Fruit fly (Drosophila melanogaster) whole organism, embryonic: ENCODE measurements around the gene CG5435.

Experiments
- CG10565 ChIP-seq: fragments of 200-800 bp; sonication (Bioruptor generic); optimal IDR thresholded peaks from 3 replicates; lab custom pipeline; 2016; ENCODE audit warnings: missing biosample characterization, mild to moderate bottlenecking, missing genetic modification characterization
- CG11695 ChIP-seq: fragments of 200-800 bp; sonication (Bioruptor generic); IDR thresholded peaks from 3 replicates; pipeline ENCODE4 v1.3.6; 2022; ENCODE audit warnings: missing biosample characterization, missing genetic modification characterization
- CG12071 ChIP-seq: fragments of 200-800 bp; sonication (Bioruptor generic); optimal IDR thresholded peaks from 3 replicates; lab custom pipeline; 2018; ENCODE audit warnings: missing biosample characterization, mild to moderate bottlenecking, missing genetic modification characterization
- CG12299 ChIP-seq: fragments of 200-800 bp; sonication (Bioruptor generic); optimal IDR thresholded peaks from 2 replicates; lab custom pipeline; 2018; ENCODE audit warnings: missing biosample characterization, mild to moderate bottlenecking, missing genetic modification characterization
- CG15011 ChIP-seq: fragments of 200-800 bp; sonication (Bioruptor generic); optimal IDR thresholded peaks from 3 replicates; lab custom pipeline; 2018; ENCODE audit warnings: missing biosample characterization, mild to moderate bottlenecking, missing genetic modification characterization
- CG16815 ChIP-seq: fragments of 200-800 bp; sonication (Bioruptor generic); optimal IDR thresholded peaks from 3 replicates; lab custom pipeline; 2017; ENCODE audit warnings: missing biosample characterization, mild to moderate bottlenecking, missing genetic modification characterization
- CG17359 ChIP-seq: fragments of 200-800 bp; sonication (Bioruptor generic); optimal IDR thresholded peaks from 3 replicates; lab custom pipeline; 2018; ENCODE audit warnings: missing biosample characterization, mild to moderate bottlenecking, missing genetic modification characterization, moderate library complexity
- CG17802 ChIP-seq: fragments of 200-800 bp; sonication (Bioruptor generic); optimal IDR thresholded peaks from 2 replicates; lab custom pipeline; 2018; ENCODE audit warnings: missing biosample characterization, mild to moderate bottlenecking, missing genetic modification characterization, moderate library complexity
- CG17829 ChIP-seq: fragments of 200-800 bp; optimal IDR thresholded peaks from 2 replicates; lab custom pipeline; 2019; ENCODE audit warnings: missing biosample characterization, mild to moderate bottlenecking, missing genetic modification characterization, moderate library complexity
- CG30020 ChIP-seq: fragments of 200-800 bp; optimal IDR thresholded peaks from 2 replicates; lab custom pipeline; 2019; ENCODE audit warnings: missing biosample characterization, mild to moderate bottlenecking, missing genetic modification characterization, moderate library complexity
- CG30403 ChIP-seq: fragments of 200-800 bp; sonication (Bioruptor generic); optimal IDR thresholded peaks from 3 replicates; lab custom pipeline; 2016; ENCODE audit warnings: missing biosample characterization, missing genetic modification characterization
- CG32772 ChIP-seq: fragments of 200-800 bp; sonication (Bioruptor generic); IDR thresholded peaks from 2 replicates; pipeline ENCODE4 v1.3.6; 2022; ENCODE audit warnings: missing biosample characterization, missing genetic modification characterization
- CG3407 ChIP-seq: fragments of 200-800 bp; sonication (Bioruptor generic); optimal IDR thresholded peaks from 2 replicates; lab custom pipeline; 2018; ENCODE audit warnings: missing biosample characterization, mild to moderate bottlenecking, missing genetic modification characterization
- CG3726 ChIP-seq: fragments of 200-800 bp; sonication (Bioruptor generic); IDR thresholded peaks from 3 replicates; pipeline ENCODE4, ENCODE4 v1.3.6; 2022; ENCODE audit warnings: missing biosample characterization, missing genetic modification characterization
- CG4424 ChIP-seq: fragments of 200-800 bp; sonication (Bioruptor generic); optimal IDR thresholded peaks from 3 replicates; lab custom pipeline; 2016; ENCODE audit warnings: missing biosample characterization, missing genetic modification characterization
- CG4854 ChIP-seq: fragments of 200-800 bp; sonication (Bioruptor generic); optimal IDR thresholded peaks from 2 replicates; lab custom pipeline; 2016; ENCODE audit warnings: missing biosample characterization, missing genetic modification characterization, inconsistent platforms
- CG7556 ChIP-seq: fragments of 200-800 bp; sonication (Bioruptor generic); optimal IDR thresholded peaks from 2 replicates; lab custom pipeline; 2017; ENCODE audit warnings: missing biosample characterization, mild to moderate bottlenecking, missing genetic modification characterization
- CG7928 ChIP-seq: fragments of 200-800 bp; sonication (Bioruptor generic); optimal IDR thresholded peaks from 2 replicates; lab custom pipeline; 2017; ENCODE audit warnings: missing biosample characterization, mild to moderate bottlenecking, missing genetic modification characterization
- E2f2 ChIP-seq: fragments of 200-800 bp; sonication (Bioruptor generic); IDR thresholded peaks from 2 replicates; pipeline ENCODE4 v1.3.6; 2022; ENCODE audit warnings: missing biosample characterization, missing genetic modification characterization
- Elba2 ChIP-seq: fragments of 200-800 bp; sonication (Bioruptor generic); optimal IDR thresholded peaks from 3 replicates; lab custom pipeline; 2016; ENCODE audit warnings: missing biosample characterization, missing genetic modification characterization
- Hmx ChIP-seq: fragments of 200-800 bp; sonication (Bioruptor generic); optimal IDR thresholded peaks from 2 replicates; lab custom pipeline; 2016; ENCODE audit warnings: missing biosample characterization, missing genetic modification characterization
- Hr3 ChIP-seq: fragments of 200-800 bp; sonication (Bioruptor generic); optimal IDR thresholded peaks from 3 replicates; lab custom pipeline; 2016; ENCODE audit warnings: missing biosample characterization, missing genetic modification characterization
- Hr39 ChIP-seq: fragments of >200 bp; optimal IDR thresholded peaks from 2 replicates; lab custom pipeline; 2017
- Kr ChIP-seq: fragments of 200-800 bp; sonication (Bioruptor generic); optimal IDR thresholded peaks from 2 replicates; lab custom pipeline; 2017; ENCODE audit warnings: missing biosample characterization, mild to moderate bottlenecking, missing genetic modification characterization
- Lhr ChIP-seq: fragments of 200-800 bp; sonication (Bioruptor generic); optimal IDR thresholded peaks from 3 replicates; lab custom pipeline; 2017; ENCODE audit warnings: mild to moderate bottlenecking, missing biosample characterization, missing genetic modification reagents, missing genetic modification characterization
- MESR4 ChIP-seq: fragments of 200-800 bp; sonication (Bioruptor generic); optimal IDR thresholded peaks from 2 replicates; lab custom pipeline; 2018; ENCODE audit warnings: missing biosample characterization, mild to moderate bottlenecking, missing genetic modification characterization, moderate library complexity
- NFAT ChIP-seq: fragments of 200-800 bp; sonication (Bioruptor generic); IDR thresholded peaks from 2 replicates; pipeline ENCODE4 v1.3.6; 2022; ENCODE audit warnings: missing biosample characterization, missing genetic modification characterization
- NK7.1 ChIP-seq: fragments of 200-800 bp; sonication (Bioruptor generic); optimal IDR thresholded peaks from 3 replicates; lab custom pipeline; 2016; ENCODE audit warnings: missing biosample characterization, missing genetic modification characterization
- Nf-YB ChIP-seq: fragments of 200-800 bp; sonication (Bioruptor generic); optimal IDR thresholded peaks from 3 replicates; lab custom pipeline; 2019; ENCODE audit warnings: missing biosample characterization, mild to moderate bottlenecking, missing genetic modification characterization, moderate library complexity
- PHDP ChIP-seq: fragments of 200-800 bp; sonication (Bioruptor generic); optimal IDR thresholded peaks from 3 replicates; lab custom pipeline; 2018; ENCODE audit warnings: missing biosample characterization, mild to moderate bottlenecking, missing genetic modification characterization, moderate library complexity
- Sox100B ChIP-seq: fragments of 200-800 bp; sonication (Bioruptor generic); optimal IDR thresholded peaks from 3 replicates; lab custom pipeline; 2018; ENCODE audit warnings: missing biosample characterization, mild to moderate bottlenecking, missing genetic modification characterization
- Sry-δ ChIP-seq: fragments of 200-800 bp; sonication (Bioruptor generic); optimal IDR thresholded peaks from 2 replicates; lab custom pipeline; 2016; ENCODE audit warnings: missing biosample characterization, missing genetic modification characterization
- Ssrp ChIP-seq: fragments of 200-800 bp; sonication (Bioruptor generic); optimal IDR thresholded peaks from 2 replicates; lab custom pipeline; 2018; ENCODE audit warnings: missing biosample characterization, mild to moderate bottlenecking, missing genetic modification characterization, moderate library complexity
- Vsx1 ChIP-seq: fragments of 200-800 bp; sonication (Bioruptor generic); optimal IDR thresholded peaks from 2 replicates; lab custom pipeline; 2017; ENCODE audit warnings: missing biosample characterization, mild to moderate bottlenecking, missing genetic modification characterization, missing genetic modification reagents
- Xbp1 ChIP-seq: fragments of 200-800 bp; sonication (Bioruptor generic); optimal IDR thresholded peaks from 3 replicates; lab custom pipeline; 2016; ENCODE audit warnings: missing biosample characterization, mild to moderate bottlenecking, missing genetic modification characterization
- abd-A ChIP-seq: fragments of 200-800 bp; sonication (Bioruptor generic); optimal IDR thresholded peaks from 3 replicates; lab custom pipeline; 2019; ENCODE audit warnings: missing biosample characterization, mild to moderate bottlenecking, missing genetic modification characterization, moderate library complexity
- ci ChIP-seq: fragments of 200-800 bp; sonication (Bioruptor generic); IDR thresholded peaks from 3 replicates; pipeline ENCODE4 v1.3.6; 2022; ENCODE audit warnings: missing biosample characterization, missing genetic modification characterization
- dimm ChIP-seq: fragments of 200-800 bp; sonication (Bioruptor generic); IDR thresholded peaks from 2 replicates; pipeline ENCODE4 v1.3.6; 2022; ENCODE audit warnings: missing biosample characterization, missing genetic modification characterization
- dmrt11E ChIP-seq: fragments of 200-800 bp; sonication (Bioruptor generic); optimal IDR thresholded peaks from 3 replicates; lab custom pipeline; 2018; ENCODE audit warnings: missing biosample characterization, mild to moderate bottlenecking, missing genetic modification characterization, moderate library complexity
- dmrt99B ChIP-seq: fragments of 200-800 bp; sonication (Bioruptor generic); optimal IDR thresholded peaks from 2 replicates; lab custom pipeline; 2018; ENCODE audit warnings: missing biosample characterization, mild to moderate bottlenecking, missing genetic modification characterization, moderate library complexity
- kni ChIP-seq: fragments of 200-800 bp; sonication (Bioruptor generic); optimal IDR thresholded peaks from 3 replicates; lab custom pipeline; 2017; ENCODE audit warnings: mild to moderate bottlenecking, missing biosample characterization, missing genetic modification reagents, missing genetic modification characterization
- odd ChIP-seq: fragments of 200-800 bp; sonication (Bioruptor generic); optimal IDR thresholded peaks from 2 replicates; lab custom pipeline; 2017; ENCODE audit warnings: missing biosample characterization, mild to moderate bottlenecking, missing genetic modification characterization
- pzg ChIP-seq: fragments of 200-800 bp; sonication (Bioruptor generic); optimal IDR thresholded peaks from 3 replicates; lab custom pipeline; 2018; ENCODE audit warnings: missing biosample characterization, mild to moderate bottlenecking, missing genetic modification characterization, moderate library complexity
- ranshi ChIP-seq: fragments of 200-800 bp; sonication (Bioruptor generic); IDR thresholded peaks from 2 replicates; pipeline ENCODE4 v1.3.6; 2022; ENCODE audit warnings: missing biosample characterization, missing genetic modification characterization
- run ChIP-seq: fragments of 200-800 bp; sonication (Bioruptor generic); optimal IDR thresholded peaks from 3 replicates; lab custom pipeline; 2018; ENCODE audit warnings: missing biosample characterization, mild to moderate bottlenecking, missing genetic modification characterization
- schlank ChIP-seq: fragments of 200-800 bp; sonication (Bioruptor generic); optimal IDR thresholded peaks from 2 replicates; lab custom pipeline; 2018; ENCODE audit warnings: missing biosample characterization, mild to moderate bottlenecking, missing genetic modification characterization
- sens-2 ChIP-seq: fragments of 200-800 bp; sonication (Bioruptor generic); IDR thresholded peaks from 2 replicates; pipeline ENCODE4 v1.3.6; 2022; ENCODE audit warnings: missing biosample characterization, missing genetic modification characterization
- slp2 ChIP-seq: fragments of 200-800 bp; sonication (Bioruptor generic); optimal IDR thresholded peaks from 2 replicates; lab custom pipeline; 2016; ENCODE audit warnings: missing biosample characterization, missing genetic modification characterization

CG5435 gene

dm6 chr2L:12460767-12461739 lies 30.4 kb upstream of the CG5435 start (continued):
- TF ChIP-seq kni (GFP tag; lab: Kevin White, UChicago) (peak; percentile 82), CG7928 (GFP tag; lab: Kevin White, UChicago) (no peak), CG16815 (GFP tag; lab: Kevin White, UChicago) (no peak), Hr39 (lab: Kevin White, UChicago) (no peak), CG4854 (GFP tag; lab: Kevin White, UChicago) (no peak), dmrt11E (tag; lab: Kevin White, UChicago) (peak; percentile 20), NK7.1 (GFP tag; lab: Kevin White, UChicago) (no peak), Hr3 (GFP tag; lab: Kevin White, UChicago) (no peak), Vsx1 (GFP tag; lab: Kevin White, UChicago) (peak; percentile 69), dmrt99B (peak; percentile 40), Elba2 (GFP tag; lab: Kevin White, UChicago) (no peak), CG17802 (tag; lab: Kevin White, UChicago) (no peak), CG7556 (GFP tag; lab: Kevin White, UChicago) (peak; percentile 61), CG4424 (no peak), MESR4 (no peak), Sox100B (peak; percentile 57), CG10565 (GFP tag; lab: Kevin White, UChicago) (no peak), CG11695 (GFP tag; lab: Robert Waterston, UW) (peak; percentile 46; the same call in 1 of the 3 replicates), Xbp1 (GFP tag; lab: Kevin White, UChicago) (no peak), CG32772 (GFP tag; lab: Robert Waterston, UW) (no peak), run (peak; percentile 42), CG30020 (tag; lab: Kevin White, UChicago) (peak; percentile 13), PHDP (tag; lab: Kevin White, UChicago) (peak; percentile 61), ranshi (GFP tag; lab: Robert Waterston, UW) (peak; percentile 46; the same call in 1 of the 2 replicates), dimm (GFP tag; lab: Robert Waterston, UW) (no peak), CG12071 (peak; percentile 77), slp2 (GFP tag; lab: Kevin White, UChicago) (no peak), NFAT (peak; percentile 50; the same call in 1 of the 2 replicates), Nf-YB (peak; percentile 31), abd-A (tag; lab: Kevin White, UChicago) (peak; percentile 99), schlank (tag; lab: Kevin White, UChicago) (peak; percentile 83), CG17829 (peak; percentile 41), Kr (GFP tag; lab: Kevin White, UChicago) (peak; percentile 77), pzg (GFP tag; lab: Kevin White, UChicago) (peak; percentile 3), CG30403 (GFP tag; lab: Kevin White, UChicago) (no peak), odd (peak; percentile 71), Hmx (GFP tag; lab: Kevin White, UChicago) (no peak), Sry-δ (no peak), CG17359 (tag; lab: Kevin White, UChicago) (peak; percentile 57), CG3726 (GFP tag; lab: Robert Waterston, UW) (no peak), E2f2 (GFP tag; lab: Robert Waterston, UW) (no peak; the same call in 1 of the 2 replicates), CG12299 (peak; percentile 72), Ssrp (tag; lab: Kevin White, UChicago) (no peak), Lhr (GFP tag; lab: Kevin White, UChicago) (no peak), sens-2 (GFP tag; lab: Robert Waterston, UW) (no peak), CG15011 (GFP tag; lab: Kevin White, UChicago) (peak; percentile 77), CG3407 (GFP tag; lab: Kevin White, UChicago) (peak; percentile 61), ci (peak; percentile 76)
